Worm (Caenorhabditis elegans): ENCODE measurements around the gene F13H10.5.
A peak's percentile ranks its signal among the peaks of the same experiment; 100 is the strongest.

F13H10.5 gene

ce11 chrIV:10975968-10976367 lies 14.8 kb upstream of the F13H10.5 start (continued):
- TF ChIP-seq fkh-2 (tag; optimal IDR thresholded peaks at IDR 0.05) (no peak), hmg-11 (tag; optimal IDR thresholded peaks at IDR 0.05) (peak; percentile 24), lsy-12 (tag; optimal IDR thresholded peaks at IDR 0.05) (no peak)

DNA sequence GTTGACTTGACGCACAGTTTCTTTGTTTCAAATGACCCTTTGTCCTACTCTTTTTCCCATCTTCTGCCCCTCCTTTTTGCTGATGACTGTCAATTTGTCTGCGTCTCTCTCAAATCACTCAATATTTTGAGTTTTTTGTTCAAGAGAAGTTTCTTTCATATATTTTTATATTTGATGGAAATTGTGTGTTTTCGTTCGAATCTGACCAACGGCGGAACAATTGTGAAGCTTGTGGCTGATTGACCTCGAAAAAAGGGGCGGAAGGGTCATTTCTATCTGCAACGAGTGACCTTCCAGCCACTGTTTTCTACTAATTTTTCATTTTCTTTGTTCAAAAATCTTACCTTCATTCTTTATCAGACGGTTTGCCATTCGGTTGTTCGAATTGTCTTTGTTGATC lies 12.2 kb upstream of the F13H10.5 start:
- TF ChIP-seq nhr-25 (tag; optimal IDR thresholded peaks at IDR 0.05) = peak; percentile 61
- no peak for TF ChIP-seq R02D3.7 (tag; optimal IDR thresholded peaks at IDR 0.05)

- TF ChIP-seq ceh-16 (tag; optimal IDR thresholded peaks at IDR 0.05) (no peak), ztf-4 (tag; optimal IDR thresholded peaks at IDR 0.05) (no peak), lin-39 (tag; optimal IDR thresholded peaks at IDR 0.05) (peak; percentile 34), fkh-10 (GFP tag; optimal IDR thresholded peaks at IDR 0.05) (peak; percentile 53), nfya-1 (tag; optimal IDR thresholded peaks at IDR 0.05; ENCODE audit: insufficient read depth) (peak; percentile 30), egl-5 (tag; optimal IDR thresholded peaks at IDR 0.05) (peak; percentile 12)
Observed at ce11 chrIV:10979689-10980088, 11.1 kb upstream of the F13H10.5 start.

- TF ChIP-seq ztf-4 (tag; optimal IDR thresholded peaks at IDR 0.05) = no peak
- no peak for TF ChIP-seq lin-39 (tag; optimal IDR thresholded peaks at IDR 0.05)
- no peak for TF ChIP-seq daf-12 (tag; optimal IDR thresholded peaks at IDR 0.05)
- TF ChIP-seq elt-2 (tag; optimal IDR thresholded peaks at IDR 0.05) = peak; percentile 17
- TF ChIP-seq nhr-25 (tag; optimal IDR thresholded peaks at IDR 0.05) = peak; percentile 6
- TF ChIP-seq mml-1 (tag; optimal IDR thresholded peaks at IDR 0.05) = no peak
- TF ChIP-seq elt-1 (tag; optimal IDR thresholded peaks at IDR 0.05) = no peak
- no peak for TF ChIP-seq ceh-9 (tag; optimal IDR thresholded peaks at IDR 0.05)
- TF ChIP-seq pha-4 (tag; optimal IDR thresholded peaks at IDR 0.05) = peak; percentile 38
- TF ChIP-seq sea-2 (GFP tag; optimal IDR thresholded peaks at IDR 0.05) = no peak
Observed at ce11 chrIV:10980628-10981027, 10.2 kb upstream of the F13H10.5 start.

DNA sequence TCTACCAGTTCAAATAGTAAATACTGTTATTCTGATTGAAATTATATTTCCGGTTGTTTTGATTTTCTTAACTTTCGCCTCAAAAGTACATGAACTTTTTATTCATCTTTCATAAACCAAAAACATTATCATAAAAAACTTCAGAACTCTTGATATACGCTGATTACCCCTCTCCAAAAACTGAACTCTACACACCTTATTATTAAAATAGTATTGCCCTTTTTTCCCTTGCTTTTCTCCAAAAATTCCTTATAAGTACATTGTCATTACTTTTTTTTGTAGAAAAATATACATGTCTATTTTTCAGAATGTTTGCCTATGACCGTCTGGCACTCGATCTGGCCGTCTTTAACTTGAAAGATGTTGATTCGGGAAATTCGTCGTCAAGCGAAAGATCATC lies 9.0 kb upstream of the F13H10.5 start, which contains the start of gene Y43E12A.2:
TSS of gene Y43E12A.2 (plus strand) at position 301 of the 400 bp plus-strand sequence.
- TF ChIP-seq nhr-28 (tag; optimal IDR thresholded peaks at IDR 0.05) (no peak), fos-1 (tag; optimal IDR thresholded peaks at IDR 0.05) (no peak), ama-1 (optimal IDR thresholded peaks at IDR 0.05) (no peak), nhr-25 (tag; optimal IDR thresholded peaks at IDR 0.05) (no peak), pha-4 (tag; optimal IDR thresholded peaks at IDR 0.05) (peak; percentile 14), ceh-16 (tag; optimal IDR thresholded peaks at IDR 0.05) (no peak), nhr-43 (tag; optimal IDR thresholded peaks at IDR 0.05; ENCODE audit: poor library complexity, severe bottlenecking) (no peak)

- no peak for TF ChIP-seq snpc-4 (tag; optimal IDR thresholded peaks at IDR 0.05)
- no peak for TF ChIP-seq egl-5 (tag; optimal IDR thresholded peaks at IDR 0.05)
- TF ChIP-seq zag-1 (tag; optimal IDR thresholded peaks at IDR 0.05) = no peak
- no peak for TF ChIP-seq lin-39 (tag; optimal IDR thresholded peaks at IDR 0.05)
- no peak for TF ChIP-seq skn-1 (tag; optimal IDR thresholded peaks at IDR 0.05)
- TF ChIP-seq ZK546.5 (tag; optimal IDR thresholded peaks at IDR 0.05) = no peak
- TF ChIP-seq aly-2 (tag; optimal IDR thresholded peaks at IDR 0.05) = no peak
- no peak for TF ChIP-seq ama-1 (optimal IDR thresholded peaks at IDR 0.05)
- TF ChIP-seq pqm-1 (tag; optimal IDR thresholded peaks at IDR 0.05) = no peak
- TF ChIP-seq tbx-2 (tag; optimal IDR thresholded peaks at IDR 0.05) = no peak
- TF ChIP-seq ztf-11 (tag; optimal IDR thresholded peaks at IDR 0.05) = no peak
- no peak for TF ChIP-seq elt-1 (tag; optimal IDR thresholded peaks at IDR 0.05)
- TF ChIP-seq nhr-67 (tag; optimal IDR thresholded peaks at IDR 0.05) = no peak
- TF ChIP-seq mml-1 (tag; optimal IDR thresholded peaks at IDR 0.05) = no peak
- no peak for TF ChIP-seq unc-39 (tag; optimal IDR thresholded peaks at IDR 0.05)
- no peak for TF ChIP-seq nhr-77 (tag; optimal IDR thresholded peaks at IDR 0.05)
- no peak for TF ChIP-seq nhr-11 (tag; optimal IDR thresholded peaks at IDR 0.05)
Observed at ce11 chrIV:10985568-10986035, 5.2 kb upstream of the F13H10.5 start, which contains the start of gene cyb-2.1. TSS of gene cyb-2.1 (plus strand) at chrIV:10985985.

Data from whole organism, L3 larva.